Worm (Caenorhabditis elegans) whole organism, mixed stage, embryonic: Measurements from ENCODE around the gene Y4C6B.2.

Source experiments
- M03D4.4 ChIP-seq: sonication (generic microtip); optimal IDR thresholded peaks from 2 replicates; lab custom pipeline; 2017; ENCODE audit warnings: mild to moderate bottlenecking, missing genetic modification characterization, missing compliant biosample characterization
- bed-3 ChIP-seq: fragments of 200-800 bp; sonication (Bioruptor generic); optimal IDR thresholded peaks from 3 replicates; lab custom pipeline; 2018; ENCODE audit warnings: mild to moderate bottlenecking, missing genetic modification characterization, moderate library complexity, missing compliant biosample characterization
- blmp-1 ChIP-seq: fragments of 150-350 bp; optimal IDR thresholded peaks from 2 replicates; lab custom pipeline; 2014; ENCODE audit warnings: missing biosample characterization, missing genetic modification characterization
- ceh-39 ChIP-seq: fragments of 150-350 bp; optimal IDR thresholded peaks from 2 replicates; lab custom pipeline; 2014; ENCODE audit warnings: missing biosample characterization, missing genetic modification characterization
- ceh-43 ChIP-seq: fragments of 200-800 bp; sonication (Bioruptor generic); optimal IDR thresholded peaks from 2 replicates; lab custom pipeline; 2018; ENCODE audit warnings: mild to moderate bottlenecking, missing genetic modification characterization, moderate library complexity, missing compliant biosample characterization
- ceh-83 ChIP-seq: fragments of 200-800 bp; sonication (Bioruptor generic); optimal IDR thresholded peaks from 2 replicates; lab custom pipeline; 2018; ENCODE audit warnings: mild to moderate bottlenecking, missing genetic modification characterization, missing compliant biosample characterization
- ces-1 ChIP-seq: fragments of 150-350 bp; optimal IDR thresholded peaks from 2 replicates; lab custom pipeline; 2014; ENCODE audit warnings: missing biosample characterization, missing genetic modification reagents, missing genetic modification characterization
- cnd-1 ChIP-seq: fragments of 200-800 bp; sonication (Bioruptor generic); optimal IDR thresholded peaks from 2 replicates; lab custom pipeline; 2018; ENCODE audit warnings: mild to moderate bottlenecking, missing genetic modification characterization, missing compliant biosample characterization
- drap-1 ChIP-seq: fragments of 200-800 bp; sonication (Bioruptor generic); optimal IDR thresholded peaks from 3 replicates; lab custom pipeline; 2018; ENCODE audit warnings: mild to moderate bottlenecking, missing genetic modification characterization, missing compliant biosample characterization
- elt-3 ChIP-seq: fragments of 150-350 bp; optimal IDR thresholded peaks from 2 replicates; lab custom pipeline; 2014; ENCODE audit warnings: missing biosample characterization, missing genetic modification characterization
- flh-1 ChIP-seq: fragments of 200-800 bp; sonication (Bioruptor generic); optimal IDR thresholded peaks from 2 replicates; lab custom pipeline; 2018; ENCODE audit warnings: mild to moderate bottlenecking, missing genetic modification characterization, moderate library complexity, missing compliant biosample characterization
- ham-2 ChIP-seq: fragments of 200-800 bp; sonication (Bioruptor generic); optimal IDR thresholded peaks from 2 replicates; lab custom pipeline; 2018; ENCODE audit warnings: mild to moderate bottlenecking, missing genetic modification characterization, missing compliant biosample characterization
- hlh-1 ChIP-seq: fragments of 150-350 bp; optimal IDR thresholded peaks from 2 replicates; lab custom pipeline; 2014; ENCODE audit warnings: missing biosample characterization, missing genetic modification reagents, missing genetic modification characterization
- lin-13 ChIP-seq: fragments of 150-350 bp; optimal IDR thresholded peaks from 2 replicates; lab custom pipeline; 2014; ENCODE audit warnings: missing biosample characterization, missing genetic modification characterization
- lin-32 ChIP-seq: fragments of 200-800 bp; sonication (Bioruptor generic); optimal IDR thresholded peaks from 2 replicates; lab custom pipeline; 2018; ENCODE audit warnings: mild to moderate bottlenecking, missing genetic modification characterization, missing compliant biosample characterization
- lsy-2 ChIP-seq: fragments of 150-350 bp; optimal IDR thresholded peaks from 2 replicates; lab custom pipeline; 2014; ENCODE audit warnings: missing biosample characterization, missing genetic modification characterization
- mab-5 ChIP-seq: fragments of 150-350 bp; optimal IDR thresholded peaks from 2 replicates; lab custom pipeline; 2014; ENCODE audit warnings: missing biosample characterization, missing genetic modification characterization
- mep-1 ChIP-seq: fragments of 150-350 bp; optimal IDR thresholded peaks from 2 replicates; lab custom pipeline; 2017; ENCODE audit warnings: missing biosample characterization, missing genetic modification reagents, missing genetic modification characterization, inconsistent platforms
- mls-2 ChIP-seq: sonication (generic microtip); optimal IDR thresholded peaks from 2 replicates; lab custom pipeline; 2016; ENCODE audit warnings: mild to moderate bottlenecking, missing genetic modification characterization, moderate library complexity, missing compliant biosample characterization
- nhr-12 ChIP-seq: fragments of 150-350 bp; optimal IDR thresholded peaks from 2 replicates; lab custom pipeline; 2014; ENCODE audit warnings: missing biosample characterization, missing genetic modification characterization
- nhr-2 ChIP-seq: fragments of 150-350 bp; optimal IDR thresholded peaks from 2 replicates; lab custom pipeline; 2014; ENCODE audit warnings: missing biosample characterization, missing genetic modification characterization
- nhr-237 ChIP-seq: fragments of 150-350 bp; optimal IDR thresholded peaks from 2 replicates; lab custom pipeline; 2014; ENCODE audit warnings: missing biosample characterization, missing genetic modification characterization
- nhr-28 ChIP-seq: fragments of 150-350 bp; optimal IDR thresholded peaks from 2 replicates; lab custom pipeline; 2014; ENCODE audit warnings: missing biosample characterization, missing genetic modification characterization
- pha-4 ChIP-seq: fragments of 150-350 bp; optimal IDR thresholded peaks from 2 replicates; lab custom pipeline; 2018; ENCODE audit warnings: missing biosample characterization, missing genetic modification reagents, missing genetic modification characterization
- sem-2 ChIP-seq: fragments of 200-800 bp; sonication (Bioruptor generic); optimal IDR thresholded peaks from 2 replicates; lab custom pipeline; 2018; ENCODE audit warnings: mild to moderate bottlenecking, missing genetic modification characterization, missing compliant biosample characterization
- snpc-4 ChIP-seq: fragments of 150-350 bp; optimal IDR thresholded peaks from 2 replicates; lab custom pipeline; 2014; ENCODE audit warnings: missing biosample characterization, missing genetic modification characterization
- sptf-1 ChIP-seq: sonication (generic microtip); optimal IDR thresholded peaks from 2 replicates; lab custom pipeline; 2017; ENCODE audit warnings: mild to moderate bottlenecking, missing genetic modification characterization, moderate library complexity, missing compliant biosample characterization
- tbx-8 ChIP-seq: fragments of 200-800 bp; sonication (Bioruptor generic); optimal IDR thresholded peaks from 2 replicates; lab custom pipeline; 2018; ENCODE audit warnings: mild to moderate bottlenecking, missing genetic modification characterization, moderate library complexity, missing compliant biosample characterization
- unc-120 ChIP-seq: sonication (generic microtip); optimal IDR thresholded peaks from 2 replicates; lab custom pipeline; 2017; ENCODE audit warnings: missing genetic modification characterization, missing compliant biosample characterization; ENCODE audit not compliant: poor library complexity, severe bottlenecking
- unc-39 ChIP-seq: fragments of 150-350 bp; optimal IDR thresholded peaks from 2 replicates; lab custom pipeline; 2014; ENCODE audit warnings: missing biosample characterization, missing genetic modification characterization
- unc-62 ChIP-seq: fragments of 150-350 bp; optimal IDR thresholded peaks from 2 replicates; lab custom pipeline; 2014; ENCODE audit warnings: missing biosample characterization, missing genetic modification reagents, missing genetic modification characterization
- zip-8 ChIP-seq: fragments of 150-350 bp; optimal IDR thresholded peaks from 2 replicates; lab custom pipeline; 2014; ENCODE audit warnings: missing biosample characterization, missing genetic modification characterization
- ztf-11 ChIP-seq: fragments of 150-350 bp; optimal IDR thresholded peaks from 2 replicates; lab custom pipeline; 2014; ENCODE audit warnings: missing biosample characterization, missing genetic modification characterization

The Y4C6B.2 gene

DNA sequence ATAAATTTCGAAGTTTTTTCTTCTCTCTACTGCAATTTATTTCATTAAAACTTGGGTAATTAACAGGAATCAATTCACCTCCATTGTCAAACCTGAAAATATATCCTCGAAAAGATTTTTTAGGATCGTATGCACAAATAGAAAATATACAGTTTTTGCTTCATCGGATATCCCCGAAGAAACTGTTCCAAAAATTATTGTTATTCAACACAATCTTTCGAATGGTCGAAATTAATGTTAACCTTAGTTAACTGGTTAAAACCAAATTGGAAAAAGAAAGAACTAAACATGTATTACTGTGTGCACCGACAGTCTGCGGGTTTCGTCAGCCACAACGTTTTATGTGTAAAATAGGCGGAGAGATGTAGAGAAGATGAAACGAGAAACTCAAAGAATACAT, 22.3 kb upstream of the Y4C6B.2 start:
- TF ChIP-seq ceh-43 (GFP tag; lab: Kevin White, UChicago) (no peak), lsy-2 (tag; lab: Kevin White, UChicago) (no peak)
- TF ChIP-seq, all 35 proteins: peak for 0

DNA sequence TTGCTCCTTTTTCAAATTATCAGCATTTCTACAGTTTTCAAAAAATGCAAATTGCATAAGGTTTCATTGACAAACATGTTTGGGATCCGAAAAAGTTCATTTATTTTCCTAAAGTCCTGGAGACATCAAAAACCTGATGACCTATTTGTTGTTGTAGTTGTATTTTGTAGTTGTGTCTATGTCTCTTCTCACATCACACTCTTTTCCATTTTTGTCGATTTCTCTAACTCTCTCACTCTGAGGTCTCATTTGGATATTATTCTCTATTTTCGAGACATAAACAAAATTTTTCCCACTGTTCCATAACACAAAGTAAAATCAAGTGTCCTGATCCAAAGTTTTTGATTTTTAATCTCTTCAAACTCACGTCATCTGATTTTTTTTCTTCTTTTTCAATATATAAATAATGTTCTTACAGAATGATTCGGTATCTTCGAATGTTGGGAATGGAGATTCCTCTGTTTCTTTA, 20.5 kb upstream of the Y4C6B.2 start, which contains the start of gene slc-46A:
TSS of gene slc-46A (plus strand) at position 419 of the 469 bp plus-strand sequence.
- TF ChIP-seq ceh-39 (tag; lab: Kevin White, UChicago) (no peak), drap-1 (GFP tag; lab: Kevin White, UChicago) (no peak), lsy-2 (tag; lab: Kevin White, UChicago) (no peak), mls-2 (tag; lab: Kevin White, UChicago) (no peak), unc-120 (tag; lab: Kevin White, UChicago) (no peak), nhr-2 (no peak), M03D4.4 (tag; lab: Kevin White, UChicago) (no peak), sptf-1 (no peak), mab-5 (tag; lab: Kevin White, UChicago) (no peak), hlh-1 (tag; lab: Kevin White, UChicago) (no peak), bed-3 (no peak)

DNA sequence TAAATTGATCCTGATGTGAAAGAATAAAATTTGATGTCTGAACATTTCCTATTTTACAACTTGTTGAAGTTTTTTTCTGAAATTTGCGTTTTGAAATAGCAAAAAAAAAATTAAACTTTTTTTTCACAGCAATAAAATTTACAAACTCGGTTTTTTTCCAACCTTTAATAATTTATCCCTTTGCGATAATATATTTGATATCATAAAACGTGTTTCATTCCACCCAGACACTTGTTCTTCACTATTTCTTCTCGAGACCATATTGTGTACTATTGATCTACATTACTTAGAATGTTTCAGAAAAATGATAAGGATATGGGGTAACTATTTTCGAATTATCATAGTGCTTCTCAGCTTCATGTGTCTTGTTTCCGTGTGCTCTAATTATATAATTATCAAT, 13.2 kb upstream of the Y4C6B.2 start, which contains the start of gene Y4C6B.4:
TSS of gene Y4C6B.4 (plus strand) at position 301 of the 400 bp plus-strand sequence.
- TF ChIP-seq mab-5 (tag; lab: Kevin White, UChicago) (no peak), blmp-1 (tag; lab: Kevin White, UChicago) (no peak), nhr-237 (tag; lab: Kevin White, UChicago) (no peak), tbx-8 (no peak), ztf-11 (tag; lab: Kevin White, UChicago) (no peak), sptf-1 (no peak), drap-1 (GFP tag; lab: Kevin White, UChicago) (no peak), unc-62 (GFP tag; lab: Kevin White, UChicago) (no peak), ces-1 (GFP tag; lab: Kevin White, UChicago) (no peak), nhr-28 (tag; lab: Kevin White, UChicago) (no peak), bed-3 (no peak), nhr-12 (tag; lab: Kevin White, UChicago) (no peak), lin-13 (tag; lab: Kevin White, UChicago) (no peak), mls-2 (tag; lab: Kevin White, UChicago) (no peak), elt-3 (tag; lab: Kevin White, UChicago) (no peak)

DNA sequence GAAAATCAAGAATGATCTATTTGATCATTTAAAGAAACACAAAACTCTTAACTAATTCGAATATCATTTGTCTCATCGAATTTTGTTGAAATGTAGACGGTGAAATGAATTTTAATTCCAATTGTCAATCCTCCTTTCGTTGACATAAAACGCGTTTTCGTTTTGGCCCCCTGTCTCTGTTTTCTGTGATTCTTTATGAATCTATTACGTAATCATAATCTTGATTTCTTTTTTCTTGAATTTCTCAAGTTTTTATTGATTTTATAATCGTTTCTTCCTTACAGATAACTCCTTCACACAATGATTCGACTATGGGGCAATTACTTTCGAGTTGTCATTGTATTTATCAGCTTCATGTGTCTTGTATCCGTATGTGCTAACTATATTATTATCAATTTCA, 7.2 kb upstream of the Y4C6B.2 start, which contains the start of gene Y4C6B.3:
TSS of gene Y4C6B.3 (plus strand) at position 301 of the 400 bp plus-strand sequence.
- no peak for TF ChIP-seq mep-1 (tag; lab: Kevin White, UChicago)
- TF ChIP-seq zip-8 = peak; percentile 65

DNA sequence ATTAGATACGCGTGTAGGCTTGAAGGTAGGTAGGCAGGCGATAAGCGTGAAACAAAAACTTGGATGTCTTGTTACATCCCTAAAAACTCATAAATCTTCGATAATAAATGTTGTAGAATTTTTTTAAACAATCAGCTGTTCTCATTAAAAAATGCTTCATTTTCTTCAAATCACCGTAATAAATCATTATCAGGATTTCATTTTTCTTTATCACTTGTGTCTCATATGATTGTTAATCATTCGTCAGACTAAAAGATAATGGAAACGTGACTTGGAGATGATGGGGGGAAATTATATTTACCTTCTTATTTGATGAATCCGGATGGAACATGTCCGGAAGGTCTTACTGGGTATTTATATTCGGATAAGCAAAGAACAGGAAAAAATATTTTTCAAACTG, 5.9 kb upstream of the Y4C6B.2 start:
- no peak for TF ChIP-seq cnd-1 (tag; lab: Kevin White, UChicago)
- TF ChIP-seq sem-2 = no peak
- TF ChIP-seq ceh-39 (tag; lab: Kevin White, UChicago) = no peak
- TF ChIP-seq ceh-83 = no peak
- no peak for TF ChIP-seq M03D4.4 (tag; lab: Kevin White, UChicago)
- no peak for TF ChIP-seq mls-2 (tag; lab: Kevin White, UChicago)
- no peak for TF ChIP-seq ham-2 (GFP tag; lab: Kevin White, UChicago)
- no peak for TF ChIP-seq zip-8
- no peak for TF ChIP-seq pha-4 (tag; lab: Kevin White, UChicago)
- TF ChIP-seq lin-32 (GFP tag; lab: Kevin White, UChicago) = no peak
- TF ChIP-seq sptf-1 = no peak
- no peak for TF ChIP-seq lsy-2 (tag; lab: Kevin White, UChicago)
- no peak for TF ChIP-seq mab-5 (tag; lab: Kevin White, UChicago)
- TF ChIP-seq lin-13 (tag; lab: Kevin White, UChicago) = no peak
- no peak for TF ChIP-seq nhr-2
- TF ChIP-seq unc-39 = no peak
- no peak for TF ChIP-seq nhr-28 (tag; lab: Kevin White, UChicago)
- no peak for TF ChIP-seq snpc-4 (tag; lab: Kevin White, UChicago)
- no peak for TF ChIP-seq flh-1
